Worm (Caenorhabditis elegans) whole organism, L3 larva: Measurements from ENCODE around the gene B0035.15.
A peak's percentile ranks its signal among the peaks of the same experiment; 100 is the strongest.

ENCODE experiments used
- R02D3.7 ChIP-seq: fragments of 150-350 bp; optimal IDR thresholded peaks from 2 replicates; lab custom pipeline; 2014; ENCODE audit warnings: missing biosample characterization, missing genetic modification characterization
- ZK546.5 ChIP-seq: sonication (generic microtip); optimal IDR thresholded peaks from 2 replicates; lab custom pipeline; 2017; ENCODE audit warnings: missing biosample characterization, missing genetic modification characterization
- aly-2 ChIP-seq: fragments of 150-350 bp; optimal IDR thresholded peaks from 2 replicates; lab custom pipeline; 2014; ENCODE audit warnings: missing biosample characterization, missing genetic modification characterization
- ceh-16 ChIP-seq: sonication (generic microtip); optimal IDR thresholded peaks from 2 replicates; lab custom pipeline; 2017; ENCODE audit warnings: missing biosample characterization, missing genetic modification characterization
- ceh-28 ChIP-seq: fragments of 150-350 bp; optimal IDR thresholded peaks from 2 replicates; lab custom pipeline; 2014; ENCODE audit warnings: missing biosample characterization, missing genetic modification reagents, missing genetic modification characterization
- ceh-9 ChIP-seq: sonication (generic microtip); optimal IDR thresholded peaks from 2 replicates; lab custom pipeline; 2018; ENCODE audit warnings: missing biosample characterization, missing genetic modification characterization
- daf-12 ChIP-seq: fragments of 150-350 bp; optimal IDR thresholded peaks from 2 replicates; lab custom pipeline; 2014; ENCODE audit warnings: missing biosample characterization, missing genetic modification reagents, missing genetic modification characterization
- egl-27 ChIP-seq: sonication (generic microtip); optimal IDR thresholded peaks from 4 replicates; lab custom pipeline; 2017; ENCODE audit warnings: missing biosample characterization, missing genetic modification reagents, missing genetic modification characterization
- egl-5 ChIP-seq: fragments of 150-350 bp; optimal IDR thresholded peaks from 2 replicates; lab custom pipeline; 2017; ENCODE audit warnings: missing biosample characterization, missing genetic modification reagents, missing genetic modification characterization, inconsistent platforms
- elt-1 ChIP-seq: fragments of 150-350 bp; optimal IDR thresholded peaks from 2 replicates; lab custom pipeline; 2014; ENCODE audit warnings: missing biosample characterization, missing genetic modification characterization
- elt-2 ChIP-seq: sonication (generic microtip); optimal IDR thresholded peaks from 2 replicates; lab custom pipeline; 2016; ENCODE audit warnings: missing genetic modification reagents, mild to moderate bottlenecking, missing genetic modification characterization, missing compliant biosample characterization
- fkh-10 ChIP-seq: sonication (generic microtip); optimal IDR thresholded peaks from 2 replicates; lab custom pipeline; 2017; ENCODE audit warnings: missing biosample characterization, missing genetic modification reagents, missing genetic modification characterization
- fkh-2 ChIP-seq: fragments of 150-350 bp; optimal IDR thresholded peaks from 2 replicates; lab custom pipeline; 2014; ENCODE audit warnings: missing biosample characterization, missing genetic modification reagents, missing genetic modification characterization
- fos-1 ChIP-seq: fragments of 150-350 bp; optimal IDR thresholded peaks from 2 replicates; lab custom pipeline; 2014; ENCODE audit warnings: missing biosample characterization, missing genetic modification characterization
- lin-15B ChIP-seq: fragments of 150-350 bp; optimal IDR thresholded peaks from 2 replicates; lab custom pipeline; 2014; ENCODE audit warnings: missing biosample characterization, missing genetic modification characterization
- lin-39 ChIP-seq: fragments of 150-350 bp; optimal IDR thresholded peaks from 2 replicates; lab custom pipeline; 2018; ENCODE audit warnings: missing biosample characterization, missing genetic modification reagents, missing genetic modification characterization
- lsy-12 ChIP-seq: sonication (generic microtip); optimal IDR thresholded peaks from 2 replicates; lab custom pipeline; 2016; ENCODE audit warnings: mild to moderate bottlenecking, missing genetic modification characterization, missing compliant biosample characterization
- nfya-1 ChIP-seq: sonication (generic microtip); optimal IDR thresholded peaks from 2 replicates; lab custom pipeline; 2017; ENCODE audit warnings: missing genetic modification characterization, mild to moderate bottlenecking, missing compliant biosample characterization, antibody characterized with exemption, moderate library complexity; ENCODE audit not compliant: insufficient read depth
- nhr-11 ChIP-seq: fragments of 150-350 bp; optimal IDR thresholded peaks from 2 replicates; lab custom pipeline; 2014; ENCODE audit warnings: missing biosample characterization, missing genetic modification characterization
- nhr-23 ChIP-seq: fragments of 150-350 bp; optimal IDR thresholded peaks from 2 replicates; lab custom pipeline; 2014; ENCODE audit warnings: missing biosample characterization, missing genetic modification reagents, missing genetic modification characterization
- nhr-237 ChIP-seq: fragments of 150-350 bp; optimal IDR thresholded peaks from 2 replicates; lab custom pipeline; 2014; ENCODE audit warnings: missing biosample characterization, missing genetic modification characterization
- nhr-25 ChIP-seq: sonication (generic microtip); optimal IDR thresholded peaks from 2 replicates; lab custom pipeline; 2017; ENCODE audit warnings: missing biosample characterization, missing genetic modification characterization
- nhr-28 ChIP-seq: fragments of 150-350 bp; optimal IDR thresholded peaks from 2 replicates; lab custom pipeline; 2014; ENCODE audit warnings: missing biosample characterization, missing genetic modification characterization
- nhr-43 ChIP-seq: sonication (generic microtip); optimal IDR thresholded peaks from 2 replicates; lab custom pipeline; 2016; ENCODE audit warnings: mild to moderate bottlenecking, missing genetic modification characterization, missing compliant biosample characterization; ENCODE audit not compliant: poor library complexity, severe bottlenecking
- nhr-67 ChIP-seq: fragments of 150-350 bp; optimal IDR thresholded peaks from 2 replicates; lab custom pipeline; 2014; ENCODE audit warnings: missing biosample characterization, missing genetic modification characterization
- nhr-77 ChIP-seq: fragments of 150-350 bp; optimal IDR thresholded peaks from 2 replicates; lab custom pipeline; 2014; ENCODE audit warnings: missing biosample characterization, missing genetic modification characterization
- pha-4 ChIP-seq: fragments of 150-350 bp; optimal IDR thresholded peaks from 2 replicates; lab custom pipeline; 2014; ENCODE audit warnings: missing biosample characterization, missing genetic modification reagents, missing genetic modification characterization
- pqm-1 ChIP-seq: fragments of 150-350 bp; optimal IDR thresholded peaks from 2 replicates; lab custom pipeline; 2017; ENCODE audit warnings: missing biosample characterization, missing genetic modification characterization, inconsistent platforms
- sea-2 ChIP-seq: fragments of 150-350 bp; sonication (generic microtip); optimal IDR thresholded peaks from 4 replicates; lab custom pipeline; 2014; ENCODE audit warnings: missing biosample characterization, missing genetic modification reagents, missing genetic modification characterization
- skn-1 ChIP-seq: fragments of 150-350 bp; optimal IDR thresholded peaks from 2 replicates; lab custom pipeline; 2014; ENCODE audit warnings: missing biosample characterization, missing genetic modification characterization
- snpc-4 ChIP-seq: fragments of 150-350 bp; optimal IDR thresholded peaks from 2 replicates; lab custom pipeline; 2014; ENCODE audit warnings: missing biosample characterization, missing genetic modification characterization
- zag-1 ChIP-seq: fragments of 150-350 bp; optimal IDR thresholded peaks from 2 replicates; lab custom pipeline; 2014; ENCODE audit warnings: missing biosample characterization, missing genetic modification characterization
- ztf-11 ChIP-seq: fragments of 150-350 bp; optimal IDR thresholded peaks from 2 replicates; lab custom pipeline; 2014; ENCODE audit warnings: missing biosample characterization, missing genetic modification characterization
- ztf-4 ChIP-seq: fragments of 150-350 bp; optimal IDR thresholded peaks from 2 replicates; lab custom pipeline; 2014; ENCODE audit warnings: missing biosample characterization, missing genetic modification characterization

B0035.15 gene

DNA sequence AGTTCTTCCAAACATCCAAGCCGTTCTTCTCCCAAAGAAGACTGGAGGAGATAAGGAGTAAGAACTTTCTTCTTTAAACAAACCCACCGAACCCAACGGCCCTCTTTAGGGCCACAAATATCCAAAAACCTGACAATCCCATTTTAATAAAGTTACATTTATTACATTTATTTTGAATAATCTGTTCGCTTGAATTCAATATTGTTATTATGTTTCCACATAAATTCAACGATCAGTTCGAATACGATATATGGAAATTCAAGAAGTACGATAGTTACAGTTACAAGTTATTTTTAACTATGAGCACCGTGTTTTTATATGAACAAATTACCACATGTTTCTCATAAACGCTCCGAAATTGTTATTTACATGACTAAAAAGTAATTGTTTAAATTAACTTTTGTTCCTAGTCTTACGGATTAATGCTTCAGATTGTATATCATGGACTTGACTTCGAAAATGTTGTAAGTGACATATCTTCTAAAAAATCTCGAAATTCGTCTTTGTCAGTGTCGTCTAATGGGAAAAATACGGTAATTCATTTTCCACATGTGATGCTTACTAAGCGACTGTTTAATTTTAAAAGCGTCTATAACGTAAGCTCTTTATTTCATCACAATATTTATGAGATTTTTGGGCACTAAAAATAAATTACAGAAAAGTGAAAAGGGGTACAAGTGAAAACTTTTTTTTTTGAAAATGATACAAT, 42.8 kb upstream of the B0035.15 start:
- no peak for TF ChIP-seq lin-15B
- no peak for TF ChIP-seq nhr-77
- TF ChIP-seq ceh-16 (tag; lab: Kevin White, UChicago), result no peak
- TF ChIP-seq sea-2 (GFP tag; lab: Kevin White, UChicago), result no peak
- no peak for TF ChIP-seq nfya-1 (tag; lab: Kevin White, UChicago)
- TF ChIP-seq elt-2 (tag; lab: Kevin White, UChicago), result no peak
- no peak for TF ChIP-seq ztf-4
- no peak for TF ChIP-seq nhr-43 (tag; lab: Kevin White, UChicago)
- TF ChIP-seq fkh-2 (tag; lab: Kevin White, UChicago), result no peak
- TF ChIP-seq fos-1 (tag; lab: Kevin White, UChicago), result no peak
- no peak for TF ChIP-seq aly-2 (tag; lab: Kevin White, UChicago)
- no peak for TF ChIP-seq ceh-28 (tag; lab: Kevin White, UChicago)
- TF ChIP-seq nhr-23, result no peak
- no peak for TF ChIP-seq nhr-67 (tag; lab: Kevin White, UChicago)
- no peak for TF ChIP-seq zag-1
- no peak for TF ChIP-seq egl-27 (tag; lab: Kevin White, UChicago)
- no peak for TF ChIP-seq snpc-4 (tag; lab: Kevin White, UChicago)
- no peak for TF ChIP-seq egl-5 (tag; lab: Kevin White, UChicago)

DNA sequence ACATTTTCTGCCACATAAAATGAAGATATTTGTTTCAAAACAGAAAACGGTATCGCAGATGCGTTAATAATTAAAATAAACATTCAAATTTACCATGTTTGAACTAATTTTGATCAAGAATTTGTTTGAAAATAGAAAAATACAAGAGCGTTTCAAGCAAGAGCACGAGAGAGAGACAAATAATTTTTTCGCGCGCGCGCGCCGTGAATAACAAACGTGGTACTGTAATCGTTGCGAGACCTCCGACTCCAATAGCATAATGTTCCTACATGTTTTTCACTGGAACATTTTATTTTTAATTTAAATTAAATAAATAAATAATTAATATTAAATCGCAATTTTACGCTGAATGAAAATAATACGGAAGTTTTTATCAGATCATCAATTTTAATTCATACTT, 39.0 kb upstream of the B0035.15 start, which contains the start of gene F54E12.2:
Gene F54E12.2, minus strand, starts transcription at position 164 of the 400 bp plus-strand sequence.
- TF ChIP-seq nhr-28 (tag; lab: Kevin White, UChicago) (no peak), elt-1 (tag; lab: Kevin White, UChicago) (no peak), nhr-43 (tag; lab: Kevin White, UChicago) (no peak), egl-5 (tag; lab: Kevin White, UChicago) (no peak), nfya-1 (tag; lab: Kevin White, UChicago) (no peak), snpc-4 (tag; lab: Kevin White, UChicago) (no peak), fkh-10 (GFP tag; lab: Kevin White, UChicago) (no peak), ztf-11 (tag; lab: Kevin White, UChicago) (no peak), nhr-237 (no peak), lsy-12 (tag; lab: Kevin White, UChicago) (no peak), nhr-11 (tag; lab: Kevin White, UChicago) (no peak), pqm-1 (tag; lab: Kevin White, UChicago) (no peak), ztf-4 (no peak), ZK546.5 (no peak), nhr-23 (no peak)

DNA sequence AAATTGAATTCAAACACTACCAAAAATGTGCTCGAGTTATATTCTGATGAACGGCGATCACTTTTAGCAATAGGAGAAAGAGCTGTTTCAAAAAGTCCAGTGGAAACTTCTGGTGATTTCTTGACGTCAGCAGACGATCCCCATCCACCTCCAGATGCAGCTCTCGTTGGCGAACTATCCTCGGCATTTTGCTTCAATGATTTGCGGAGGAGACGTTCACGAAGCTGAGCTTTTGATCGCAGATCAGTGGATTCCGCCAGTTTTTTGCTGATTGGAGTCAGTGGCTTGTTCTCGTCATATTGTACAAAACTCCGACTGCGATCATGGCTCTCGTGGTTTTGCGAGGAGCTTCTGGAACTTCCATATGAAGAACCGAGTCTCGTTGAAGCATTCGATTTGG, 38.1 kb upstream of the B0035.15 start:
- no peak for TF ChIP-seq lin-39 (tag; lab: Kevin White, UChicago)
- no peak for TF ChIP-seq nhr-25 (tag; lab: Kevin White, UChicago)
- no peak for TF ChIP-seq ceh-9
- TF ChIP-seq R02D3.7 (tag; lab: Kevin White, UChicago), result no peak
- no peak for TF ChIP-seq nhr-11 (tag; lab: Kevin White, UChicago)
- TF ChIP-seq egl-27 (tag; lab: Kevin White, UChicago), result no peak
- no peak for TF ChIP-seq egl-5 (tag; lab: Kevin White, UChicago)
- TF ChIP-seq lsy-12 (tag; lab: Kevin White, UChicago), result no peak
- no peak for TF ChIP-seq ceh-16 (tag; lab: Kevin White, UChicago)

DNA sequence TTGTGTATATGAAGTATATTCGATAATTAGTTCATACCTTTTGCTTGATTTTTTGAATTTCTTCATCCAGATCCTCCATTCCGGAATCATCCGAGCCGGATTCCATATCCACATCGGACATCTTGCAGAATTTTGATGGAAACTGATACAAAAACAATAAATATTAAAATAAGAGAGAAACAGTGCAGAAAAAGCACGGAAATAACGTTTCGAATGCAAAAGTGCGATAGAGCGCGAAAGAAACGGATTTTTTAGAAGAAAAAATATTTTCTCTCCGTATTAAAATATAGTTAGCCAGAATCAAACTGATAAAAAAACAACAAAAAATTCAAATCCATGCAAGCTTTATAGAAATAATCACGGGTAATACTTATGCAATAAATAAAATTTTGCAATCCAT, 34.7 kb upstream of the B0035.15 start, which contains the start of gene sart-3:
Gene sart-3, minus strand, starts transcription at position 219 of the 400 bp plus-strand sequence.
- TF ChIP-seq pha-4 (tag; lab: Kevin White, UChicago) (peak; percentile 43), lin-15B (peak; percentile 24), nhr-237 (no peak), skn-1 (tag; lab: Kevin White, UChicago) (no peak)
- TF ChIP-seq, all 47 proteins: peak for 2

DNA sequence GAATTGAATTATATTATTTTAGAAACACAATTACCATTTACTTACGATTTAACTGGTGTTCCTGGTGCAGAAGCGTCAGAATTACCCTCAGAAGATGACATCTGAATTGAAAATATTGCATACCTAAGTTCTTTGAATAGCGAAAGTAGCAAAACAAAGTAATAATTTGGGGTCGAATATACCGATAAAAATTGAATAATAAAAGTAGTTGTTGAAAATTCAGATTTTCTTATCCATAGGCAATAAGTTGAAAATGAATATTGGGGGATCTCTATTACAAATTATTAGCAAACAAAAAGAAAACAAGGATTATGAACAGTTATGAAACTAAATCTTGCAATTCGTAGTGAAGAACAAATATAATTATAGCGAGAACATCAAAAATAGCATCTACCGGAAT, 31.2 kb upstream of the B0035.15 start, which contains the start of gene leo-1:
Gene leo-1, minus strand, starts transcription at position 101 of the 400 bp plus-strand sequence.
- TF ChIP-seq daf-12, result no peak
- no peak for TF ChIP-seq ceh-28 (tag; lab: Kevin White, UChicago)
- TF ChIP-seq, all 47 proteins: peak for 0
